Worm (Caenorhabditis elegans): ENCODE measurements around the gene pdi-2.

ce11 chrX:4571137-4571536 lies 47.2 kb downstream of the pdi-2 start, which contains the start of gene amt-1:
- no peak for TF ChIP-seq snpc-4 (tag; optimal IDR thresholded peaks at IDR 0.05)
- no peak for TF ChIP-seq nhr-12 (tag; optimal IDR thresholded peaks at IDR 0.05)
- TF ChIP-seq mep-1 (tag; optimal IDR thresholded peaks at IDR 0.05), result no peak
- no peak for TF ChIP-seq ztf-11 (tag; optimal IDR thresholded peaks at IDR 0.05)
- no peak for TF ChIP-seq nhr-76 (tag; optimal IDR thresholded peaks at IDR 0.05)
- TF ChIP-seq nhr-237 (tag; optimal IDR thresholded peaks at IDR 0.05), result no peak
- TF ChIP-seq hlh-1 (tag; optimal IDR thresholded peaks at IDR 0.05), result no peak
- TF ChIP-seq ceh-83 (GFP tag; optimal IDR thresholded peaks at IDR 0.05), result no peak
- TF ChIP-seq ceh-43 (GFP tag; optimal IDR thresholded peaks at IDR 0.05), result no peak
- no peak for TF ChIP-seq nhr-28 (tag; optimal IDR thresholded peaks at IDR 0.05)
- TF ChIP-seq pha-4 (tag; optimal IDR thresholded peaks at IDR 0.05), result no peak

Measured in whole organism, mixed stage, embryonic.